Worm (Caenorhabditis elegans): ENCODE data around the gene famh-136.
A peak's percentile ranks its signal among the peaks of the same experiment; 100 is the strongest.

famh-136 gene

DNA sequence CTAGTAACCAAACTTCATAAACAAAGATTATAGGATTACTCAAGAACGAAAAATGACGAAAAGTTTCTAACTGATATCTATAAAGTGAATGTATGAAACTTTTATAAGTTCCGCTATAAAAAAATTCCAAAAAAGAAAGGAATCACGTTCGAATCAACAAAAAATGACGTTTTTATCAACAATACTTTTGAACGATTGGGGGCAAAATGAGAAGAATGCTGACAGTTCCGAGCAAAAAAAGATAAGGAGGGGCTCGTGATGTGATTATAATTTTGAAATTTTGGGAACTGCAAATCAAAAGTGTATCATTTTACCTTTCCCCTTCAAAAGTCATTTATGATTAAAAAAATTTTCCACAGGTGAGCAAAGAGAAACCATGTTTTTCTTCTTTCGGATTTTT, 8.6 kb upstream of the famh-136 start (continued):
- TF ChIP-seq F33H1.4 (GFP tag; IDR thresholded peaks at IDR 0.05) = no peak
- TF ChIP-seq nfya-1 (tag; optimal IDR thresholded peaks at IDR 0.05; ENCODE audit: borderline replicate concordance, insufficient read depth) = no peak
- TF ChIP-seq akir-1 (GFP tag; optimal IDR thresholded peaks at IDR 0.05) = no peak
- TF ChIP-seq F10E7.11 (tag; optimal IDR thresholded peaks at IDR 0.05) = no peak
- no peak for TF ChIP-seq ceh-40 (GFP tag; IDR thresholded peaks at IDR 0.05)
- no peak for TF ChIP-seq nhr-90 (tag; optimal IDR thresholded peaks at IDR 0.05)
- TF ChIP-seq F57A8.1 (GFP tag; optimal IDR thresholded peaks at IDR 0.05) = no peak
- no peak for TF ChIP-seq mel-28 (tag; optimal IDR thresholded peaks at IDR 0.05; ENCODE audit: borderline replicate concordance)
- peak; percentile 55 for TF ChIP-seq atf-7 (tag; optimal IDR thresholded peaks at IDR 0.05)
- no peak for TF ChIP-seq lin-54 (GFP tag; optimal IDR thresholded peaks at IDR 0.05)
- no peak for TF ChIP-seq hmg-1.2 (GFP tag; IDR thresholded peaks at IDR 0.05)
- TF ChIP-seq Y56A3A.18 (GFP tag; IDR thresholded peaks at IDR 0.05) = no peak
- no peak for TF ChIP-seq bed-2 (GFP tag; IDR thresholded peaks at IDR 0.05)
- no peak for TF ChIP-seq rec-8 (tag; optimal IDR thresholded peaks at IDR 0.05)
- TF ChIP-seq nhr-80 (tag; optimal IDR thresholded peaks at IDR 0.05) = peak; percentile 85
- no peak for TF ChIP-seq hsf-1 (GFP tag; IDR thresholded peaks at IDR 0.05)
- no peak for TF ChIP-seq snpc-4 (GFP tag; optimal IDR thresholded peaks at IDR 0.05)
- no peak for TF ChIP-seq snpc-4 (tag; optimal IDR thresholded peaks at IDR 0.05)

DNA sequence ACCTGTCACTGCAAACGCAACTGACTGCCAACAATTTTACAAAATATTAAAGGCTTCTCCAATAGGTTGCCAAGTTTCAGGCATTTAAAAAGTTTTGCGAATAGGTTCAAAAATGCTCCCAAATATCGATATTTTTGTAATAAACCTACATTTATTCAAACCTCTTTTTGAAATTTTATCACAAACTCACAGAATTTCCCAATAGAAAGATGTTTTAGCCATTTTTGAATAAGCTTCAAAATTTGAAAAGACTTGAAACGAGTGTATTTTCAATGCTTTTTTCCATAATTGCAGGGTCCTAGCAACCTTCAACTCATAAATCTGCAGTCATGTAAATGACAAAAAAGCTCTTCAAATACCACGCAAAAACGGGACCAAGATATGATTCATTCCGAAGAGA, 5.2 kb upstream of the famh-136 start:
- TF ChIP-seq sea-2 (GFP tag; IDR thresholded peaks at IDR 0.05) (no peak), rcor-1 (GFP tag; IDR thresholded peaks at IDR 0.05) (no peak), F10E7.11 (tag; optimal IDR thresholded peaks at IDR 0.05) (no peak), efl-1 (GFP tag; optimal IDR thresholded peaks at IDR 0.05) (no peak), hmg-1.2 (GFP tag; IDR thresholded peaks at IDR 0.05) (no peak), hlh-12 (tag; optimal IDR thresholded peaks at IDR 0.05) (no peak), die-1 (tag; optimal IDR thresholded peaks at IDR 0.05) (no peak), F57A8.1 (GFP tag; optimal IDR thresholded peaks at IDR 0.05) (no peak), sdz-38 (tag; optimal IDR thresholded peaks at IDR 0.05) (no peak), lin-35 (GFP tag; optimal IDR thresholded peaks at IDR 0.05) (no peak), gei-17 (GFP tag; optimal IDR thresholded peaks at IDR 0.05) (no peak), K12H6.12 (tag; optimal IDR thresholded peaks at IDR 0.05) (no peak), F22D6.2 (tag; optimal IDR thresholded peaks at IDR 0.05) (no peak), Y79H2A.3 (GFP tag; conservative IDR thresholded peaks at IDR 0.05) (no peak), rpc-1 (optimal IDR thresholded peaks at IDR 0.05) (no peak), rpc-1 (tag; optimal IDR thresholded peaks at IDR 0.05) (no peak), Y95B8A.8 (GFP tag; IDR thresholded peaks at IDR 0.05) (no peak), nhr-120 (GFP tag; IDR thresholded peaks at IDR 0.05) (no peak), ztf-18 (tag; optimal IDR thresholded peaks at IDR 0.05) (no peak), lin-54 (GFP tag; optimal IDR thresholded peaks at IDR 0.05) (no peak)

DNA sequence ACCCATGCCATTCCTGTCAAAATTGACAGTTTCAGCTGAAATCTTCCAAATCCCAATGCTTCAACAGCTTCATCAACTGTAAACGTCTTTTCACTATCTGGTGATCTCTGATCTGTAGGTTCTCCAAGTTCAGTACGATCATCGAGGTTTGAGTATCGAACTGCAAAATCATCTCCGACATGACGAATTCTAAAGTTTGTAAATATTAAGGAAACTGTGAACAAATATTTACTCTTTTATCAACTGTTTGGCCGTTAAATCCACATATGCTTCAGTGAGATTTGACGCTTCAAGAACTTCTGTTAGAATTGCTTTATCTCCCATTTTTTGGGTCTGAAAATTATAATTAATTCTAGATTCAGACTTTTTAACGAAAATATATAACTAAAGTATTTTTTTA, 2.4 kb upstream of the famh-136 start, which contains the start of gene svop-1:
svop-1 (minus strand) TSS at position 339 of the 400 bp plus-strand sequence.
- TF ChIP-seq unc-62 (GFP tag; optimal IDR thresholded peaks at IDR 0.05) (no peak), ZK185.1 (tag; optimal IDR thresholded peaks at IDR 0.05; ENCODE audit: poor library complexity, severe bottlenecking) (no peak), lin-54 (GFP tag; optimal IDR thresholded peaks at IDR 0.05) (no peak), madf-3 (GFP tag; IDR thresholded peaks at IDR 0.05) (no peak), ztf-18 (tag; optimal IDR thresholded peaks at IDR 0.05) (no peak), madf-8 (GFP tag; conservative IDR thresholded peaks at IDR 0.05) (no peak), F10E7.11 (tag; optimal IDR thresholded peaks at IDR 0.05) (no peak), F22D6.2 (tag; optimal IDR thresholded peaks at IDR 0.05) (no peak), nhr-90 (tag; optimal IDR thresholded peaks at IDR 0.05) (no peak), zfh-2 (GFP tag; conservative IDR thresholded peaks at IDR 0.05) (no peak), F49E8.2 (tag; optimal IDR thresholded peaks at IDR 0.05; ENCODE audit: insufficient read depth) (no peak), hlh-26 (GFP tag; conservative IDR thresholded peaks at IDR 0.05) (no peak)

Data from whole organism, young adult.